Fruit fly (Drosophila melanogaster) whole organism, prepupa: ENCODE results near the gene Klp61F.

Source experiments
- CG10631 ChIP-seq: fragments of 200-800 bp; sonication (Bioruptor generic); optimal IDR thresholded peaks from 2 replicates; lab custom pipeline; 2016; ENCODE audit warnings: missing biosample characterization, missing genetic modification characterization
- CG10669 ChIP-seq: fragments of 200-800 bp; sonication (Bioruptor generic); optimal IDR thresholded peaks from 3 replicates; lab custom pipeline; 2018; ENCODE audit warnings: missing biosample characterization, mild to moderate bottlenecking, missing genetic modification characterization, moderate library complexity
- CG11762 ChIP-seq: fragments of 200-800 bp; sonication (Bioruptor generic); optimal IDR thresholded peaks from 3 replicates; lab custom pipeline; 2016; ENCODE audit warnings: missing biosample characterization, missing genetic modification characterization; ENCODE audit not compliant: insufficient read depth
- CG11902 ChIP-seq: fragments of 200-800 bp; sonication (Bioruptor generic); optimal IDR thresholded peaks from 3 replicates; lab custom pipeline; 2016; ENCODE audit warnings: missing biosample characterization, missing genetic modification characterization
- CG15336 ChIP-seq: fragments of 200-800 bp; sonication (Bioruptor generic); IDR thresholded peaks from 2 replicates; pipeline ENCODE4 v1.3.6; 2022; ENCODE audit warnings: missing biosample characterization, missing genetic modification characterization
- CG16779 ChIP-seq: fragments of 200-800 bp; sonication (Bioruptor generic); optimal IDR thresholded peaks from 3 replicates; lab custom pipeline; 2017; ENCODE audit warnings: missing biosample characterization, mild to moderate bottlenecking, missing genetic modification characterization
- CG3032 ChIP-seq: fragments of 200-800 bp; optimal IDR thresholded peaks from 2 replicates; lab custom pipeline; 2019; ENCODE audit warnings: missing biosample characterization, mild to moderate bottlenecking, missing genetic modification characterization, moderate library complexity
- CG32006 ChIP-seq: fragments of 200-800 bp; sonication (Bioruptor generic); optimal IDR thresholded peaks from 3 replicates; lab custom pipeline; 2017; ENCODE audit warnings: missing biosample characterization, mild to moderate bottlenecking, missing genetic modification characterization
- CG34406 ChIP-seq: fragments of 200-800 bp; sonication (Bioruptor generic); optimal IDR thresholded peaks from 3 replicates; lab custom pipeline; 2016; ENCODE audit warnings: missing biosample characterization, missing genetic modification characterization
- CG3919 ChIP-seq: fragments of 200-800 bp; sonication (Bioruptor generic); optimal IDR thresholded peaks from 3 replicates; lab custom pipeline; 2016; ENCODE audit warnings: missing biosample characterization, missing genetic modification characterization
- CG6163 ChIP-seq: fragments of 200-800 bp; sonication (Bioruptor generic); IDR thresholded peaks from 3 replicates; pipeline ENCODE4 v1.3.6; 2022; ENCODE audit warnings: missing biosample characterization, missing genetic modification characterization
- CG6276 ChIP-seq: fragments of 200-800 bp; sonication (Bioruptor generic); optimal IDR thresholded peaks from 2 replicates; lab custom pipeline; 2017; ENCODE audit warnings: missing biosample characterization, mild to moderate bottlenecking, missing genetic modification characterization
- CG6808 ChIP-seq: fragments of 200-800 bp; sonication (Bioruptor generic); optimal IDR thresholded peaks from 3 replicates; lab custom pipeline; 2017; ENCODE audit warnings: missing biosample characterization, missing genetic modification characterization, mild to moderate bottlenecking, moderate library complexity, missing genetic modification reagents
- CG8119 ChIP-seq: fragments of 200-800 bp; sonication (Bioruptor generic); IDR thresholded peaks from 3 replicates; pipeline ENCODE4 v1.3.6; 2022; ENCODE audit warnings: missing biosample characterization, missing genetic modification characterization
- CG9139 ChIP-seq: fragments of 200-800 bp; sonication (Bioruptor generic); optimal IDR thresholded peaks from 3 replicates; lab custom pipeline; 2017; ENCODE audit warnings: missing biosample characterization, mild to moderate bottlenecking, missing genetic modification characterization
- Eip75B ChIP-seq: fragments of 200-800 bp; sonication (Bioruptor generic); optimal IDR thresholded peaks from 3 replicates; lab custom pipeline; 2016; ENCODE audit warnings: missing biosample characterization, missing genetic modification characterization
- Hr38 ChIP-seq: sonication (Bioruptor generic); optimal IDR thresholded peaks from 2 replicates; lab custom pipeline; 2016; ENCODE audit warnings: missing biosample characterization, missing genetic modification characterization
- Hr39 ChIP-seq: fragments of 200-800 bp; sonication (Bioruptor generic); optimal IDR thresholded peaks from 2 replicates; lab custom pipeline; 2016; ENCODE audit warnings: missing biosample characterization, missing genetic modification characterization
- Hr4 ChIP-seq: fragments of 200-800 bp; sonication (Bioruptor generic); optimal IDR thresholded peaks from 3 replicates; lab custom pipeline; 2016; ENCODE audit warnings: missing biosample characterization, missing genetic modification characterization
- OdsH ChIP-seq: fragments of 200-800 bp; sonication (Bioruptor generic); optimal IDR thresholded peaks from 3 replicates; lab custom pipeline; 2016; ENCODE audit warnings: missing biosample characterization, missing genetic modification characterization
- Smox ChIP-seq: fragments of 200-800 bp; sonication (Bioruptor generic); optimal IDR thresholded peaks from 3 replicates; lab custom pipeline; 2016; ENCODE audit warnings: missing biosample characterization, missing genetic modification characterization
- Sox102F ChIP-seq: fragments of 200-800 bp; sonication (Bioruptor generic); optimal IDR thresholded peaks from 2 replicates; lab custom pipeline; 2016; ENCODE audit warnings: missing biosample characterization, mild to moderate bottlenecking, missing genetic modification characterization
- Sox14 ChIP-seq: fragments of 200-800 bp; sonication (Bioruptor generic); optimal IDR thresholded peaks from 3 replicates; lab custom pipeline; 2016; ENCODE audit warnings: missing biosample characterization, missing genetic modification characterization
- Sox15 ChIP-seq: fragments of 200-800 bp; sonication (Bioruptor generic); optimal IDR thresholded peaks from 3 replicates; lab custom pipeline; 2016; ENCODE audit warnings: missing biosample characterization, missing genetic modification characterization
- achi ChIP-seq: fragments of 200-800 bp; sonication (Bioruptor generic); optimal IDR thresholded peaks from 3 replicates; lab custom pipeline; 2016; ENCODE audit warnings: missing biosample characterization, missing genetic modification characterization
- acj6 ChIP-seq: fragments of 200-800 bp; sonication (Bioruptor generic); optimal IDR thresholded peaks from 3 replicates; lab custom pipeline; 2016; ENCODE audit warnings: missing biosample characterization, missing genetic modification characterization
- cyc ChIP-seq: fragments of 200-800 bp; sonication (Bioruptor generic); optimal IDR thresholded peaks from 3 replicates; lab custom pipeline; 2016; ENCODE audit warnings: missing biosample characterization, missing genetic modification characterization
- dsx ChIP-seq: fragments of 200-800 bp; optimal IDR thresholded peaks from 3 replicates; lab custom pipeline; 2019; ENCODE audit warnings: missing biosample characterization, mild to moderate bottlenecking, missing genetic modification characterization, moderate library complexity; ENCODE audit not compliant: poor library complexity, severe bottlenecking
- eg ChIP-seq: fragments of 200-800 bp; sonication (Bioruptor generic); IDR thresholded peaks from 3 replicates; pipeline ENCODE4 v1.3.6; 2022; ENCODE audit warnings: missing biosample characterization, missing genetic modification characterization
- fd59A ChIP-seq: fragments of 200-800 bp; sonication (Bioruptor generic); optimal IDR thresholded peaks from 2 replicates; lab custom pipeline; 2017; ENCODE audit warnings: missing biosample characterization, mild to moderate bottlenecking, missing genetic modification characterization, missing genetic modification reagents
- fd85E ChIP-seq: fragments of 200-800 bp; sonication (Bioruptor generic); optimal IDR thresholded peaks from 3 replicates; lab custom pipeline; 2016; ENCODE audit warnings: missing biosample characterization, missing genetic modification characterization
- fkh ChIP-seq: fragments of 200-800 bp; sonication (Bioruptor generic); optimal IDR thresholded peaks from 3 replicates; lab custom pipeline; 2017; ENCODE audit warnings: missing biosample characterization, mild to moderate bottlenecking, missing genetic modification characterization, moderate library complexity
- lz ChIP-seq: fragments of 200-800 bp; sonication (Bioruptor generic); optimal IDR thresholded peaks from 3 replicates; lab custom pipeline; 2016; ENCODE audit warnings: missing biosample characterization, missing genetic modification characterization
- net ChIP-seq: fragments of 200-800 bp; sonication (Bioruptor generic); optimal IDR thresholded peaks from 3 replicates; lab custom pipeline; 2016; ENCODE audit warnings: missing biosample characterization, missing genetic modification characterization
- spab ChIP-seq: fragments of 200-800 bp; sonication (Bioruptor generic); optimal IDR thresholded peaks from 2 replicates; lab custom pipeline; 2017; ENCODE audit warnings: missing biosample characterization, mild to moderate bottlenecking, missing genetic modification characterization, missing genetic modification reagents
- ss ChIP-seq, 2 experiments: fragments of 200-800 bp; sonication (Bioruptor generic); optimal IDR thresholded peaks; 2 replicates in 1 of 2; 3 replicates in 1 of 2; lab custom pipeline; 2017 to 2018; ENCODE audit warnings: mild to moderate bottlenecking in 2 of 2, missing biosample characterization in 2 of 2, missing genetic modification characterization in 2 of 2, moderate library complexity in 1 of 2
- svp ChIP-seq: fragments of 200-800 bp; sonication (Bioruptor generic); peaks from one replicate; lab custom pipeline; 2016; ENCODE audit warnings: missing biosample characterization, missing genetic modification characterization
- topi ChIP-seq: fragments of 200-800 bp; sonication (Bioruptor generic); optimal IDR thresholded peaks from 3 replicates; lab custom pipeline; 2016; ENCODE audit warnings: missing biosample characterization, missing genetic modification characterization
- vri ChIP-seq: fragments of 200-800 bp; sonication (Bioruptor generic); optimal IDR thresholded peaks from 3 replicates; lab custom pipeline; 2016; ENCODE audit warnings: missing biosample characterization, mild to moderate bottlenecking, missing genetic modification characterization

Gene Klp61F

dm6 chr3L:1204674-1205547 lies 40.8 kb downstream of the Klp61F start, which contains the start of gene CG9119 (continued):
- TF ChIP-seq CG16779 (tag; lab: Kevin White, UChicago) (no peak), spab (GFP tag; lab: Kevin White, UChicago) (peak; percentile 8), Hr39 (peak; percentile 18), Sox102F (no peak), Eip75B (GFP tag; lab: Kevin White, UChicago) (peak; percentile 5), fd85E (GFP tag; lab: Kevin White, UChicago) (no peak), achi (peak; percentile 18), CG3032 (peak; percentile 44), Sox14 (GFP tag; lab: Kevin White, UChicago) (no peak), lz (GFP tag; lab: Kevin White, UChicago) (peak; percentile 24), cyc (GFP tag; lab: Kevin White, UChicago) (peak; percentile 5), CG15336 (GFP tag; lab: Robert Waterston, UW) (no peak), CG6276 (peak; percentile 3), CG32006 (GFP tag; lab: Kevin White, UChicago) (peak; percentile 59), CG3919 (GFP tag; lab: Kevin White, UChicago) (peak; percentile 37), CG10631 (peak; percentile 27), net (GFP tag; lab: Kevin White, UChicago) (peak; percentile 1), CG34406 (peak; percentile 21), fkh (peak; percentile 27), OdsH (GFP tag; lab: Kevin White, UChicago) (peak; percentile 27), CG11762 (GFP tag; lab: Kevin White, UChicago) (no peak), svp (peak; percentile 56), CG9139 (peak; percentile 61), CG8119 (GFP tag; lab: Robert Waterston, UW) (peak; percentile 31; the same call in 1 of the 3 replicates), vri (GFP tag; lab: Kevin White, UChicago) (no peak), Sox15 (GFP tag; lab: Kevin White, UChicago) (no peak), fd59A (GFP tag; lab: Kevin White, UChicago) (peak; percentile 33), Hr38 (GFP tag; lab: Kevin White, UChicago) (no peak), Hr4 (GFP tag; lab: Kevin White, UChicago) (no peak), CG11902 (peak; percentile 14), dsx (GFP tag; lab: Kevin White, UChicago) (peak; percentile 6), CG10669 (peak; percentile 24), eg (GFP tag; lab: Robert Waterston, UW) (no peak)

dm6 chr3L:1203855-1204431 lies 41.8 kb downstream of the Klp61F start:
- TF ChIP-seq svp (no peak), fkh (no peak), Sox14 (GFP tag; lab: Kevin White, UChicago) (no peak), CG16779 (tag; lab: Kevin White, UChicago) (no peak), CG6163 (GFP tag; lab: Robert Waterston, UW) (peak; percentile 34; the same call in 1 of the 3 replicates), topi (no peak)

dm6 chr3L:1202588-1203195 lies 43.0 kb downstream of the Klp61F start, which contains the start of gene meep:
Gene meep, minus strand, starts transcription at chr3L:1203036.
- TF ChIP-seq CG6163 (GFP tag; lab: Robert Waterston, UW) (no peak), CG10631 (no peak), Smox (no peak), CG6808 (GFP tag; lab: Kevin White, UChicago) (no peak), acj6 (GFP tag; lab: Kevin White, UChicago) (no peak), ss (GFP tag; optimal IDR thresholded peaks at IDR 0.05; lab: Kevin White, UChicago) (no peak), svp (peak; percentile 70), topi (no peak)
